Fruit fly (Drosophila melanogaster) whole organism, adult: ENCODE data around the gene Unc50.

Source experiments
- CG11617 ChIP-seq: fragments of 200-800 bp; sonication (Bioruptor generic); optimal IDR thresholded peaks from 2 replicates; lab custom pipeline; 2017; ENCODE audit warnings: mild to moderate bottlenecking, missing biosample characterization, missing genetic modification reagents, missing genetic modification characterization
- CG12768 ChIP-seq: fragments of 200-800 bp; sonication (Bioruptor generic); optimal IDR thresholded peaks from 2 replicates; lab custom pipeline; 2017; ENCODE audit warnings: missing biosample characterization, missing genetic modification characterization, mild to moderate bottlenecking, moderate library complexity, missing genetic modification reagents
- CG14711 ChIP-seq: fragments of 200-800 bp; sonication (Bioruptor generic); optimal IDR thresholded peaks from 2 replicates; lab custom pipeline; 2018; ENCODE audit warnings: missing biosample characterization, mild to moderate bottlenecking, missing genetic modification characterization, moderate library complexity
- CG1620 ChIP-seq: fragments of 200-800 bp; sonication (Bioruptor generic); optimal IDR thresholded peaks from 2 replicates; lab custom pipeline; 2016; ENCODE audit warnings: missing biosample characterization, missing genetic modification characterization
- CG33017 ChIP-seq: fragments of 200-800 bp; sonication (Bioruptor generic); optimal IDR thresholded peaks from 2 replicates; lab custom pipeline; 2018; ENCODE audit warnings: missing biosample characterization, mild to moderate bottlenecking, missing genetic modification characterization, moderate library complexity
- CG5204 ChIP-seq: fragments of 200-800 bp; sonication (Bioruptor generic); optimal IDR thresholded peaks from 2 replicates; lab custom pipeline; 2016; ENCODE audit warnings: missing biosample characterization, missing genetic modification characterization
- CG7045 ChIP-seq: fragments of 200-800 bp; sonication (Bioruptor generic); optimal IDR thresholded peaks from 2 replicates; lab custom pipeline; 2017; ENCODE audit warnings: missing biosample characterization, mild to moderate bottlenecking, missing genetic modification characterization
- CG7101 ChIP-seq: fragments of 200-800 bp; sonication (Bioruptor generic); optimal IDR thresholded peaks from 2 replicates; lab custom pipeline; 2018; ENCODE audit warnings: missing biosample characterization, mild to moderate bottlenecking, missing genetic modification characterization, moderate library complexity
- Clk ChIP-seq: fragments of 200-800 bp; sonication (Bioruptor generic); optimal IDR thresholded peaks from 2 replicates; lab custom pipeline; 2017; ENCODE audit warnings: missing biosample characterization, missing genetic modification characterization
- Crg-1 ChIP-seq: fragments of 200-800 bp; sonication (Bioruptor generic); optimal IDR thresholded peaks from 2 replicates; lab custom pipeline; 2016; ENCODE audit warnings: missing biosample characterization, missing genetic modification characterization
- Hr96 ChIP-seq: fragments of 200-800 bp; sonication (Bioruptor generic); optimal IDR thresholded peaks from 2 replicates; lab custom pipeline; 2016; ENCODE audit warnings: missing biosample characterization, missing genetic modification characterization
- Mnt ChIP-seq: fragments of 200-800 bp; sonication (Bioruptor generic); optimal IDR thresholded peaks from 2 replicates; lab custom pipeline; 2016; ENCODE audit warnings: missing biosample characterization, mild to moderate bottlenecking, missing genetic modification characterization
- bab1 ChIP-seq: fragments of 200-800 bp; sonication (Bioruptor generic); optimal IDR thresholded peaks from 3 replicates; lab custom pipeline; 2019; ENCODE audit warnings: missing biosample characterization, mild to moderate bottlenecking, missing genetic modification characterization, moderate library complexity
- cic ChIP-seq: fragments of 200-800 bp; sonication (Bioruptor generic); optimal IDR thresholded peaks from 2 replicates; lab custom pipeline; 2017; ENCODE audit warnings: missing biosample characterization, mild to moderate bottlenecking, missing genetic modification characterization, moderate library complexity
- cnc ChIP-seq, 2 experiments: fragments of >200 bp; optimal IDR thresholded peaks; 2 replicates each; lab custom pipeline; 2017
- kay ChIP-seq: fragments of 200-800 bp; sonication (Bioruptor generic); peaks from one replicate; lab custom pipeline; 2016; ENCODE audit warnings: missing biosample characterization, missing genetic modification characterization, borderline replicate concordance
- ovo ChIP-seq: fragments of 200-800 bp; sonication (Bioruptor generic); optimal IDR thresholded peaks from 2 replicates; lab custom pipeline; 2016; ENCODE audit warnings: missing biosample characterization, missing genetic modification characterization
- pad ChIP-seq: fragments of 200-800 bp; sonication (Bioruptor generic); optimal IDR thresholded peaks from 3 replicates; lab custom pipeline; 2017; ENCODE audit warnings: missing biosample characterization, missing genetic modification characterization, mild to moderate bottlenecking, moderate library complexity, missing genetic modification reagents
- tj ChIP-seq: fragments of 200-800 bp; sonication (Bioruptor generic); optimal IDR thresholded peaks from 3 replicates; lab custom pipeline; 2017; ENCODE audit warnings: missing biosample characterization, mild to moderate bottlenecking, missing genetic modification characterization, moderate library complexity
- toe ChIP-seq: fragments of 200-800 bp; sonication (Bioruptor generic); optimal IDR thresholded peaks from 2 replicates; lab custom pipeline; 2016; ENCODE audit warnings: missing biosample characterization, missing genetic modification characterization

Unc50 gene

DNA sequence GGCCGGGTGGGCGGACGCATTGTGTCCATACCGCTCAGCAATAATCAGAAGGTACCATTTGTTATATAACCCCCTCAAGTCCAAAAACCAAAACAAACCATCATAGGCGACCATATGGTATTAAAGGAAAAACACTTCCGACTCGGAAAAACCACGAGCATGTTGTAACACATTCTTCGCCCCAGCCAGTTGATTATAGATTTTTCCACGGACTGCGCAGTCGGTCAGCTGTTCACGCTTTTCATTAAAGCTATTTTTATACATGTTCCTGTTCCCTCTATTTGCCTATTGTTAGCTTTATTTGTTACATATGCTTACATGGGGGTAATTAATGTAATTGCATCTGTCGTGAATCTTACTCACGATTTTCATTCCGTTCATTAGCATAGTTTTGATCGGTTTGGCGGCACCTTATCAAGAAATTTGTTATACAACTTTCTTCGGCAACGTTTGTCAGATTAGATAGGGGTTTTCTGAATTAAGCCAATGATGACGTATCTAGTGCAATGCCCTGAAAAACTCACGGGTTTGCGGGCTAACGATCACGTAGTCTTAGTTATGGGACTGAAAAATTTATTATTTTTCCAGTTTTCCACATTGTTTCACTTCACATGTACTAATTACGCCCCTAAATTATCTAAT is 11.6 kb downstream of the Unc50 start:
- TF ChIP-seq CG14711 (no peak), CG33017 (tag; lab: Kevin White, UChicago) (no peak), bab1 (GFP tag; lab: Kevin White, UChicago) (no peak), CG5204 (GFP tag; lab: Kevin White, UChicago) (no peak), CG12768 (GFP tag; lab: Kevin White, UChicago) (no peak), Hr96 (GFP tag; lab: Kevin White, UChicago) (no peak), cnc (optimal IDR thresholded peaks at IDR 0.05; lab: Kevin White, UChicago) (no peak)

DNA sequence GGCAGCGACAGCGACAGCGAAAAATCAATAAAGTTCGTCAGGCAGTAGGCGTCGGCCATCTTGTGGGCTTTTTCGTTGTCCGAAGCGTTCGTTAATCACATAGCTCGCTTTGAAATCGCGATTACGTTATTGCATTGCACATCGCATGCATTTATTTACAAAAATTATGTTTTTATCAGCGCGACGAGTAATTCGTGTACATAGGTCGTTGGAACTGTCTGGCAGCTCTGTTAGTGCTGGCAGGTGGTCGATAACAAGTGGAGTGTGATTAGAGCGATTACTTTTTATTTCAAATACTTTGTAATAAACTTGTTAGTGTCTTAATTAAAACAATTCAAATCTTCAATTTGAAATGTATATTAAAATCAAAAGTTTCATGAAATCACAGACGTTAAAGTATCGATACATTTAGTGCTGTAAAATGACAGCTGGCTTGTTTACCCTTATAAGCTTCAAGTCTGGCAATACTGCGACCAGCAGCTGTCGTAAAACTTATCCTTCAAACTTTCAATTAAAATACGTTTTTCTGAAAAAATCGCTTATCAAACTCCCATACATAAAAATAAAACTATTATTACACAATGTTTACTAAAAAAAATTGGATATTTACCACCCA is 12.6 kb downstream of the Unc50 start, which contains the start of gene CG8032:
Gene CG8032 (plus strand): TSS at position 448 of the 616 bp plus-strand sequence.
- TF ChIP-seq CG5204 (GFP tag; lab: Kevin White, UChicago) (no peak), pad (GFP tag; lab: Kevin White, UChicago) (peak; percentile 44), CG14711 (peak; percentile 53), tj (GFP tag; lab: Kevin White, UChicago) (peak; percentile 25), CG7045 (GFP tag; lab: Kevin White, UChicago) (peak; percentile 47), CG33017 (tag; lab: Kevin White, UChicago) (no peak), kay (GFP tag; lab: Kevin White, UChicago) (peak; percentile 96), Mnt (peak; percentile 58), Clk (no peak), cic (peak; percentile 45), CG7101 (peak; percentile 65), CG12768 (GFP tag; lab: Kevin White, UChicago) (peak; percentile 25), Crg-1 (GFP tag; lab: Kevin White, UChicago) (peak; percentile 59), toe (GFP tag; lab: Kevin White, UChicago) (peak; percentile 63), cnc (optimal IDR thresholded peaks at IDR 0.05; lab: Kevin White, UChicago) (no peak), CG1620 (peak; percentile 69), CG11617 (GFP tag; lab: Kevin White, UChicago) (peak; percentile 67), ovo (GFP tag; lab: Kevin White, UChicago) (peak; percentile 48), Hr96 (GFP tag; lab: Kevin White, UChicago) (peak; percentile 70), bab1 (GFP tag; lab: Kevin White, UChicago) (peak; percentile 12)

DNA sequence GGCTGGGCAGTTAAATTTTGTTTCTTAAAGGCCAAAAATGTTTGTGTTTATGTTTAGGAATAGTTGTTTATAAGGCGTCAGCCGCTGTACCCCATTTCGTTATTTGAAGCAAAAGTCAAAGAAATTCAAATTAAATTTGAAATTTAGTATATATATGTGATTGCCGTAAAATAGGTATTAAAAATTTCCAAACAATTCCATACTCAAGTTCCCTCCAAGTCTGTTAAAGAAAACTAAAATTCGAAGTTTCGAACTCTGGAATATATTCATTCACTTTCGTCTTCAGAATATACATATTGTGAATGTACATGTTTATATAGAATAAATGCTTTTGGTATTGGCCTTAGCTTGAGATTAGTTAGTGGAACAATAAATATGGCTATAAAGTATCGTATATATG is 15.8 kb downstream of the Unc50 start, which contains the start of gene bel:
Gene bel (minus strand): TSS at position 101 of the 400 bp plus-strand sequence.
- TF ChIP-seq kay (GFP tag; lab: Kevin White, UChicago): peak; percentile 61
- no peak for TF ChIP-seq Mnt
- TF ChIP-seq Clk: no peak

DNA sequence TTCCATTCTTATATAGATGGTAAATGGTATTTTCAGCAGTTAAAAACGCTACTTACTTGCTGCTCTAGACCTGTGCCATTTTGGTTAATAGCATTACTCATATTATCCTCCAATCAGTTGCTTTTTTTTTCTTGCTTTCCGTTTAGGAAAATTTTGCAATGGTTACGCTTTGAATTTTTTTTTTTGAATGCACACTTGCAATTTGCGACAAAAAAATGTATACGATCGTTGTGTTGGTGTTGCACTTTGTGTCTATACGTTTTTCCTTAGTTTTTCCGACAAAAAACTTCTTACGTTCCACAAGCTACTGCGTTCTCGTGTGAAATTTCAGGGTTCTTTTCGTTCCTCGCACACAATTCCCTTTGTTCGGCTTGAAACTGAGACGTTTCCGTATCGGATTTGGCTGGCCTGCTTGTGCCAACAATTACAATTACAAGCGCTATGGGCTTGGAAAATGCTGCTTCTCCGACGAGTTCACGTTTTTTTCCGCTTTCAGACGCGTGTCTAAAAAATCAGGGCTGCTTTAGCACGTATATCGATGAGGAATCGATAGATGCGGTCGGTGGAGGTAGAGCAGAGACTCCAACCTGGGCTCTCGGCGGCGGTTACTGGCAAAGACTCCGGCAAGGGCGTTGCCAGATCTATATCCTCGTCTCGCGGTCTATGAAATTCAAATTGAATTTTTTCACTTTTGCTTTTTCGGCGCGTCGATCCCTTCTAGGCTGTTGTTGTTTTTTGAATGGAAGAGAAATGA is 16.3 kb downstream of the Unc50 start:
- TF ChIP-seq bab1 (GFP tag; lab: Kevin White, UChicago) (peak; percentile 78), CG5204 (GFP tag; lab: Kevin White, UChicago) (no peak), cic (peak; percentile 63), Crg-1 (GFP tag; lab: Kevin White, UChicago) (peak; percentile 29), ovo (GFP tag; lab: Kevin White, UChicago) (peak; percentile 22), toe (GFP tag; lab: Kevin White, UChicago) (no peak), CG7101 (peak; percentile 71), CG1620 (peak; percentile 63), Hr96 (GFP tag; lab: Kevin White, UChicago) (no peak), tj (GFP tag; lab: Kevin White, UChicago) (peak; percentile 4), cnc (optimal IDR thresholded peaks at IDR 0.05; lab: Kevin White, UChicago) (no peak), CG7045 (GFP tag; lab: Kevin White, UChicago) (peak; percentile 30), CG12768 (GFP tag; lab: Kevin White, UChicago) (no peak), Mnt (peak; percentile 95), CG14711 (peak; percentile 45), kay (GFP tag; lab: Kevin White, UChicago) (no peak), CG33017 (tag; lab: Kevin White, UChicago) (peak; percentile 36), pad (GFP tag; lab: Kevin White, UChicago) (peak; percentile 33), CG11617 (GFP tag; lab: Kevin White, UChicago) (peak; percentile 40), Clk (no peak)

DNA sequence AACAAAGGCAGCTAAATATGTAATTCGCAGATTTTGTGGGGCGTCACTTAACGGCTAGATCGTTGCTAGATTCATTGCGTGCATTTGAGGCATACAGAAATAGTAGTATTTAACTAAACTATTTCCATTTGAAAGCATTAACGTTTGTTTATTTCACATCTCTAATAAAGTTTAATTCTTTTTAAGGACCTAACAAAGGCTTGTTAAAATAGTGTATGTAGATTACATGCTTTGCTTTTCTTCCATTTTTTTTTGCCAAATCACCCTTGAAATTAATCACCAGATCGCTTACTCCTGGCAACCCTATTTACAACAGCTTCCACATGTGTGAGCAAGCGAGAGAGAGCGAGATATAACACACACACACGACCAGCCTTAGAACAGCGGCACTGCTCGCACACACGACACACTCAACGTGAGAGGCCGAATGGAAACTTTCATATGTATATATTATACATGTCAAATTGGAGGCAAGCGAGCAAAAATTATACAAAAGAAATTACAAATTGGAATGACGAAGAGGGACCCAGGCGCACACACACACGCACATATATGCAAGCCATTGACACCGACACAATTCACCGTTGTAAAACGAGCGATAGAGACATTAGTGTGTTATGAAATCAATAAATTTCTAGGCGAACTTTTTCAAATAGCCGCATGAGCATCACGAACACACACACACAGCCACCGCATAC is 17.1 kb downstream of the Unc50 start:
- TF ChIP-seq CG5204 (GFP tag; lab: Kevin White, UChicago) (no peak), cnc (optimal IDR thresholded peaks at IDR 0.05; lab: Kevin White, UChicago) (peak; percentile 56 to 70), ovo (GFP tag; lab: Kevin White, UChicago) (peak; percentile 79), cic (peak; percentile 96), pad (GFP tag; lab: Kevin White, UChicago) (peak; percentile 88), CG33017 (tag; lab: Kevin White, UChicago) (peak; percentile 77), kay (GFP tag; lab: Kevin White, UChicago) (peak; percentile 98), Clk (peak; percentile 52), Crg-1 (GFP tag; lab: Kevin White, UChicago) (peak; percentile 17), toe (GFP tag; lab: Kevin White, UChicago) (peak; percentile 75), CG14711 (peak; percentile 99), CG7045 (GFP tag; lab: Kevin White, UChicago) (peak; percentile 69), bab1 (GFP tag; lab: Kevin White, UChicago) (peak; percentile 23), CG1620 (peak; percentile 76), CG12768 (GFP tag; lab: Kevin White, UChicago) (peak; percentile 67), Mnt (peak; percentile 84), tj (GFP tag; lab: Kevin White, UChicago) (peak; percentile 79), CG7101 (peak; percentile 79), Hr96 (GFP tag; lab: Kevin White, UChicago) (peak; percentile 70), CG11617 (GFP tag; lab: Kevin White, UChicago) (peak; percentile 79)
